Worm (Caenorhabditis elegans) whole organism, late embryonic: Measurements from ENCODE around the gene F26A1.19.

Experiments
- F13H6.1 ChIP-seq: sonication (generic microtip); optimal IDR thresholded peaks from 2 replicates; lab custom pipeline; 2016; ENCODE audit warnings: missing genetic modification characterization, missing compliant biosample characterization
- elt-4 ChIP-seq: sonication (generic microtip); optimal IDR thresholded peaks from 2 replicates; lab custom pipeline; 2016; ENCODE audit warnings: missing genetic modification characterization, missing compliant biosample characterization
- gmeb-2 ChIP-seq: sonication (generic microtip); optimal IDR thresholded peaks from 2 replicates; lab custom pipeline; 2016; ENCODE audit warnings: missing genetic modification characterization, inconsistent platforms, missing compliant biosample characterization
- hlh-30 ChIP-seq: sonication (generic microtip); optimal IDR thresholded peaks from 2 replicates; lab custom pipeline; 2017; ENCODE audit warnings: antibody characterized with exemption, missing genetic modification characterization, missing compliant biosample characterization; ENCODE audit not compliant: insufficient read depth
- hlh-6 ChIP-seq: sonication (generic microtip); optimal IDR thresholded peaks from 2 replicates; lab custom pipeline; 2016; ENCODE audit warnings: missing genotype, missing genetic modification characterization, missing compliant biosample characterization
- mec-3 ChIP-seq: sonication (generic microtip); optimal IDR thresholded peaks from 2 replicates; lab custom pipeline; 2016; ENCODE audit warnings: borderline replicate concordance, missing genetic modification characterization, missing compliant biosample characterization
- nhr-11 ChIP-seq: fragments of 150-350 bp; optimal IDR thresholded peaks from 2 replicates; lab custom pipeline; 2014; ENCODE audit warnings: missing biosample characterization, missing genetic modification characterization
- pha-4 ChIP-seq: fragments of 150-350 bp; optimal IDR thresholded peaks from 2 replicates; lab custom pipeline; 2018; ENCODE audit warnings: missing biosample characterization, missing genetic modification reagents, missing genetic modification characterization
- pqm-1 ChIP-seq: sonication (generic microtip); optimal IDR thresholded peaks from 2 replicates; lab custom pipeline; 2016; ENCODE audit warnings: missing genetic modification characterization, missing compliant biosample characterization
- ref-2 ChIP-seq: sonication (generic microtip); optimal IDR thresholded peaks from 2 replicates; lab custom pipeline; 2016; ENCODE audit warnings: missing genetic modification characterization, missing compliant biosample characterization
- unc-55 ChIP-seq: sonication (generic microtip); optimal IDR thresholded peaks from 2 replicates; lab custom pipeline; 2017; ENCODE audit warnings: missing biosample characterization, missing genetic modification reagents, missing genetic modification characterization
- ztf-16 ChIP-seq: sonication (generic microtip); optimal IDR thresholded peaks from 2 replicates; lab custom pipeline; 2017; ENCODE audit warnings: missing genetic modification characterization, missing compliant biosample characterization

ce11 chrIII:4829440-4829839, 8.1 kb upstream of the F26A1.19 start, which contains the start of gene F26A1.9:
- TF ChIP-seq mec-3 (tag; lab: Kevin White, UChicago), result no peak
- no peak for TF ChIP-seq nhr-11
- no peak for TF ChIP-seq hlh-6 (tag; lab: Kevin White, UChicago)
- TF ChIP-seq pha-4 (tag; lab: Kevin White, UChicago), result no peak
- no peak for TF ChIP-seq pqm-1 (tag; lab: Kevin White, UChicago)
- no peak for TF ChIP-seq gmeb-2 (tag; lab: Kevin White, UChicago)
- no peak for TF ChIP-seq F13H6.1 (tag; lab: Kevin White, UChicago)
- TF ChIP-seq unc-55, result no peak
- no peak for TF ChIP-seq ztf-16 (tag; lab: Kevin White, UChicago)
- TF ChIP-seq ref-2 (tag; lab: Kevin White, UChicago), result no peak
- no peak for TF ChIP-seq hlh-30 (tag; lab: Kevin White, UChicago)
- no peak for TF ChIP-seq elt-4 (tag; lab: Kevin White, UChicago)
